Worm (Caenorhabditis elegans) whole organism, L4 larva: ENCODE data around the gene M79.2.

ENCODE experiments used
- R02D3.7 ChIP-seq: fragments of 150-350 bp; sonication (generic microtip); optimal IDR thresholded peaks from 3 replicates; lab custom pipeline; 2014; ENCODE audit warnings: missing biosample characterization, missing genetic modification characterization
- Y105C5A.15 ChIP-seq: fragments of 200-800 bp; sonication (Bioruptor generic); IDR thresholded peaks from 2 replicates; pipeline ENCODE4 v1.3.6; 2022; ENCODE audit warnings: missing genetic modification characterization, missing compliant biosample characterization
- ceh-82 ChIP-seq: sonication (generic microtip); optimal IDR thresholded peaks from 2 replicates; lab custom pipeline; 2017; ENCODE audit warnings: missing biosample characterization, missing genetic modification characterization
- jun-1 ChIP-seq: fragments of 150-350 bp; optimal IDR thresholded peaks from 2 replicates; lab custom pipeline; 2014; ENCODE audit warnings: missing biosample characterization, missing genetic modification reagents, missing genetic modification characterization
- lsy-2 ChIP-seq, 2 experiments: fragments of 150-350 bp in 1 of 2; sonication (generic microtip) in 1 of 2; optimal IDR thresholded peaks; 2 replicates each; lab custom pipeline; 2014 to 2017; ENCODE audit warnings: missing biosample characterization in 2 of 2, missing genetic modification characterization in 2 of 2
- mdl-1 ChIP-seq, 2 experiments: fragments of 150-350 bp in 1 of 2; sonication (generic microtip) in 1 of 2; optimal IDR thresholded peaks; 2 replicates each; lab custom pipeline; 2014 to 2017; ENCODE audit warnings: missing biosample characterization in 2 of 2, missing genetic modification characterization in 2 of 2
- nhr-28 ChIP-seq: fragments of 150-350 bp; optimal IDR thresholded peaks from 2 replicates; lab custom pipeline; 2014; ENCODE audit warnings: missing biosample characterization, missing genetic modification characterization
- nhr-42 ChIP-seq: fragments of 200-800 bp; sonication (Bioruptor generic); IDR thresholded peaks from 2 replicates; pipeline ENCODE4 v1.3.6; 2022; ENCODE audit warnings: missing genetic modification characterization, missing compliant biosample characterization
- nhr-6 ChIP-seq: fragments of 150-350 bp; optimal IDR thresholded peaks from 2 replicates; lab custom pipeline; 2014; ENCODE audit warnings: missing biosample characterization, missing genetic modification characterization
- nhr-77 ChIP-seq: fragments of 150-350 bp; optimal IDR thresholded peaks from 2 replicates; lab custom pipeline; 2014; ENCODE audit warnings: missing biosample characterization, missing genetic modification characterization
- saeg-2 ChIP-seq: fragments of 200-800 bp; sonication (Bioruptor generic); IDR thresholded peaks from 2 replicates; pipeline ENCODE4 v1.3.6; 2022; ENCODE audit warnings: missing genetic modification reagents, missing genetic modification characterization, missing compliant biosample characterization
- snpc-4 ChIP-seq: fragments of 150-350 bp; optimal IDR thresholded peaks from 2 replicates; lab custom pipeline; 2014; ENCODE audit warnings: missing biosample characterization, missing genetic modification characterization
- vab-7 ChIP-seq: fragments of 200-800 bp; sonication (Bioruptor generic); IDR thresholded peaks from 2 replicates; pipeline ENCODE4 v1.3.6; 2022; ENCODE audit warnings: missing genetic modification reagents, missing genetic modification characterization, missing compliant biosample characterization
- ztf-11 ChIP-seq: fragments of 150-350 bp; optimal IDR thresholded peaks from 2 replicates; lab custom pipeline; 2014; ENCODE audit warnings: missing biosample characterization, missing genetic modification characterization

DNA sequence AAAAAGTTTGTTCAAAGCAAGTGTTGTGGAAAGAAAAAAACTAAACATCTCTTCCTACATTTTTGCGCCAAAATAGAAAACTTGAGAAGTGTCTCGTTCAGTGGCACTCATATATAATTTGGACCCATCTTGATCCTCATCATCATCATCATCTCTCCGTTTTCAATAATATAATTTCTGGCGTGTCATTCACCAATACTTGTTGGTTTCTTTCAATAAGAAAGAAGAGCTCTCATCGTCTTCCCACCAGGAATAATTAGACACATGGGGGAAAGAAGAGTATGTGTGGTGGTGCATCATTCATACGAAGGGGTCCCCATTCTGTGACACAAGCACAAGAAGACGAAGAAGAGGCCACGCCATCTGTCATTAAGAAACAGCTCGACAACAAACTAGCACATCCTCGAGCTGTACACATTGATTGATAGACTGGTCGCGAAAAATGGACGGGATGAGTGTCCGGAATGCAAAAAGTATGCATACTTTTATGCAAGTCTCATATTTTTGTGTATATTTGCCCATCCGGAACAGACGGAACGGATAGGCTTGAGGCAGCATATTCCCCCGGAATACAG is 37.3 kb downstream of the M79.2 start:
- TF ChIP-seq R02D3.7 (tag; lab: Kevin White, UChicago): no peak
- TF ChIP-seq nhr-6 (tag; lab: Kevin White, UChicago): no peak
- no peak for TF ChIP-seq nhr-77 (tag; lab: Kevin White, UChicago)
- no peak for TF ChIP-seq nhr-28 (tag; lab: Kevin White, UChicago)
- no peak for TF ChIP-seq mdl-1 (tag; optimal IDR thresholded peaks at IDR 0.05; lab: Kevin White, UChicago)
- no peak for TF ChIP-seq lsy-2 (tag; optimal IDR thresholded peaks at IDR 0.05; lab: Kevin White, UChicago)
- no peak for TF ChIP-seq vab-7 (GFP tag; lab: Robert Waterston, UW)
- TF ChIP-seq ceh-82 (tag; lab: Kevin White, UChicago): no peak
- no peak for TF ChIP-seq Y105C5A.15 (GFP tag; lab: Robert Waterston, UW)
- no peak for TF ChIP-seq jun-1 (tag; lab: Kevin White, UChicago)
- TF ChIP-seq nhr-42 (GFP tag; lab: Robert Waterston, UW): no peak
- no peak for TF ChIP-seq ztf-11 (tag; lab: Kevin White, UChicago)
- no peak for TF ChIP-seq saeg-2
- no peak for TF ChIP-seq snpc-4 (tag; lab: Kevin White, UChicago)
